Worm (Caenorhabditis elegans) whole organism, L1 larva: ENCODE measurements around the gene glrx-22.
A peak's percentile ranks its signal among the peaks of the same experiment; 100 is the strongest.

Source experiments
- C04F5.9 ChIP-seq: sonication (generic microtip); optimal IDR thresholded peaks from 2 replicates; lab custom pipeline; 2016; ENCODE audit warnings: missing genetic modification characterization, missing compliant biosample characterization
- C34B4.2 ChIP-seq: sonication (generic microtip); optimal IDR thresholded peaks from 2 replicates; lab custom pipeline; 2017; ENCODE audit warnings: mild to moderate bottlenecking, missing genetic modification characterization, missing compliant biosample characterization
- blmp-1 ChIP-seq: fragments of 150-350 bp; optimal IDR thresholded peaks from 2 replicates; lab custom pipeline; 2014; ENCODE audit warnings: missing biosample characterization, missing genetic modification characterization
- ceh-90 ChIP-seq: sonication (generic microtip); optimal IDR thresholded peaks from 2 replicates; lab custom pipeline; 2016; ENCODE audit warnings: missing genetic modification characterization, missing compliant biosample characterization
- dpl-1 ChIP-seq, 3 experiments: fragments of 150-350 bp in 2 of 3; sonication (generic microtip) in 1 of 3; optimal IDR thresholded peaks; 2 replicates each; lab custom pipeline; 2014 to 2017; ENCODE audit warnings: missing biosample characterization in 3 of 3, missing genetic modification characterization in 3 of 3, missing genetic modification reagents in 3 of 3
- dsc-1 ChIP-seq: sonication (generic microtip); optimal IDR thresholded peaks from 2 replicates; lab custom pipeline; 2016; ENCODE audit warnings: mild to moderate bottlenecking, missing genetic modification characterization, missing compliant biosample characterization
- efl-1 ChIP-seq, 4 experiments: fragments of 150-350 bp; optimal IDR thresholded peaks in 3 of 4; peaks in 1 of 4; 1 replicate in 1 of 4; 2 replicates in 3 of 4; lab custom pipeline; 2014; ENCODE audit warnings: missing biosample characterization in 2 of 4, missing genetic modification characterization in 2 of 4, missing genetic modification reagents in 2 of 4
- egl-27 ChIP-seq, 2 experiments: fragments of 150-350 bp in 1 of 2; sonication (generic microtip); optimal IDR thresholded peaks; 3 replicates each; lab custom pipeline; 2017 to 2018; ENCODE audit warnings: missing biosample characterization in 2 of 2, missing genetic modification characterization in 2 of 2, missing genetic modification reagents in 2 of 2
- elt-2 ChIP-seq: sonication (generic microtip); optimal IDR thresholded peaks from 2 replicates; lab custom pipeline; 2016; ENCODE audit warnings: missing genetic modification characterization, mild to moderate bottlenecking, inconsistent platforms, missing compliant biosample characterization, missing genetic modification reagents
- fkh-8 ChIP-seq: sonication (generic microtip); optimal IDR thresholded peaks from 2 replicates; lab custom pipeline; 2016; ENCODE audit warnings: mild to moderate bottlenecking, missing genetic modification characterization, missing compliant biosample characterization
- grh-1 ChIP-seq: fragments of 200-800 bp; sonication (Bioruptor generic); IDR thresholded peaks from 2 replicates; pipeline ENCODE4 v1.3.6; 2022; ENCODE audit warnings: missing genetic modification reagents, missing genetic modification characterization, missing compliant biosample characterization
- hlh-4 ChIP-seq: sonication (generic microtip); optimal IDR thresholded peaks from 2 replicates; lab custom pipeline; 2016; ENCODE audit warnings: mild to moderate bottlenecking, missing genetic modification characterization, missing compliant biosample characterization
- jun-1 ChIP-seq: fragments of 150-350 bp; optimal IDR thresholded peaks from 2 replicates; lab custom pipeline; 2014; ENCODE audit warnings: missing biosample characterization, missing genetic modification reagents, missing genetic modification characterization
- lin-15B ChIP-seq: fragments of 150-350 bp; sonication (generic microtip); optimal IDR thresholded peaks from 3 replicates; lab custom pipeline; 2014; ENCODE audit warnings: missing biosample characterization, missing genetic modification characterization
- lin-35 ChIP-seq, 2 experiments: fragments of 150-350 bp; optimal IDR thresholded peaks; 2 replicates each; lab custom pipeline; 2014; ENCODE audit warnings: missing biosample characterization in 2 of 2, missing genetic modification characterization in 2 of 2, missing genetic modification reagents in 2 of 2
- lsy-2 ChIP-seq, 2 experiments: fragments of 150-350 bp; optimal IDR thresholded peaks; 2 replicates each; lab custom pipeline; 2014; ENCODE audit warnings: missing biosample characterization in 2 of 2, missing genetic modification characterization in 2 of 2
- nhr-19 ChIP-seq: fragments of 200-800 bp; sonication (Bioruptor generic); conservative IDR thresholded peaks from 2 replicates; pipeline ENCODE4 v1.3.6; 2022; ENCODE audit warnings: missing genetic modification characterization, missing compliant biosample characterization
- nhr-20 ChIP-seq: sonication (generic microtip); optimal IDR thresholded peaks from 2 replicates; lab custom pipeline; 2016; ENCODE audit warnings: mild to moderate bottlenecking, missing genetic modification characterization, missing compliant biosample characterization
- nhr-71 ChIP-seq: sonication (generic microtip); optimal IDR thresholded peaks from 2 replicates; lab custom pipeline; 2016; ENCODE audit warnings: mild to moderate bottlenecking, missing genetic modification characterization, moderate library complexity, missing compliant biosample characterization
- nhr-76 ChIP-seq: sonication (generic microtip); optimal IDR thresholded peaks from 2 replicates; lab custom pipeline; 2017; ENCODE audit warnings: missing biosample characterization, missing genetic modification characterization
- nhr-85 ChIP-seq: sonication (generic microtip); peaks from one replicate; lab custom pipeline; 2016; ENCODE audit warnings: missing genetic modification characterization, inconsistent platforms, missing compliant biosample characterization
- pax-3 ChIP-seq: fragments of 200-800 bp; sonication (Bioruptor generic); optimal IDR thresholded peaks from 2 replicates; lab custom pipeline; 2018; ENCODE audit warnings: mild to moderate bottlenecking, missing genetic modification characterization, moderate library complexity, missing compliant biosample characterization
- pqm-1 ChIP-seq: sonication (generic microtip); optimal IDR thresholded peaks from 3 replicates; lab custom pipeline; 2017; ENCODE audit warnings: missing biosample characterization, missing genetic modification characterization
- tlp-1 ChIP-seq: fragments of 150-350 bp; optimal IDR thresholded peaks from 2 replicates; lab custom pipeline; 2014; ENCODE audit warnings: missing biosample characterization, missing genetic modification characterization
- unc-62 ChIP-seq: fragments of 150-350 bp; optimal IDR thresholded peaks from 2 replicates; lab custom pipeline; 2014; ENCODE audit warnings: missing biosample characterization, missing genetic modification reagents, missing genetic modification characterization

glrx-22 gene

DNA sequence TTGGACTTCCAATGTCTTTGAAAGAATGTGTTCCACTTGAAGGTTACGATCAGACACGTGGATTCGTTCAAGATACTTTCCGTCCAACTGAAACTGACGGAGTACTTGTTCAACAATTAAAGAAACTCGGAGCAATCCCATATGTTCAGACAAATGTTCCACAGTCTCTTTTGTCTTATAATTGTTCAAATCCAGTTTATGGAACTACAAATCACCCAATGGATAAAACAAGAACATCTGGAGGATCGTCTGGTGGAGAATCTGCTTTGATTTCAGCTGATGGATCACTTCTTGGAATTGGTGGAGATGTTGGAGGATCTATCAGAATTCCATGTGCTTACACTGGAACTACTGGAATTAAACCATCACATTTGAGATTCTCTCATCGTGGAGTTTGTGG is 47.9 kb downstream of the glrx-22 start:
- TF ChIP-seq efl-1 (optimal IDR thresholded peaks at IDR 0.05; lab: Kevin White, UChicago) (no peak), efl-1 (GFP tag; optimal IDR thresholded peaks at IDR 0.05 in 1 of 2; lab: Kevin White, UChicago) (peak in 1 of 2 experiments; percentile 14), lin-15B (tag; lab: Kevin White, UChicago) (no peak), blmp-1 (tag; lab: Kevin White, UChicago) (no peak), pqm-1 (no peak), nhr-85 (tag; lab: Kevin White, UChicago) (no peak)

DNA sequence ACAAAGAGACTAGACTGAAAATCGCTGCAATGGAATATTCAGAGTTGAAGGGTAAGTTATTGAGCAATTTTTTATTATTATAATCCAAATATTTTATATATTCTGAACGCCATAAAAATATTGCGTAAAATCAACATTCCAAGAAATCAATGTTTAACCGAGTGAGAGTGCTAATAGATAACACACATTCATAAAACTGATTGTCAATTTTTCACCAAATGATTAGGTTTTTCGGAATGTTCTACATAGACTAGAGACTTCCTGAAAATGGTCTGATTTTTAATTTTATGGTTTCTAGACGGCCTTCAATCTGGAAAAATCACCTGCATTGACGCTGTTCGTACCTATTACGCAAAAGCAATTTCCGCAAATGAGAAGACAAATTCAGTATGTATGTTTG is 48.3 kb downstream of the glrx-22 start:
- TF ChIP-seq elt-2 (peak; percentile 37), ceh-90 (tag; lab: Kevin White, UChicago) (no peak)

DNA sequence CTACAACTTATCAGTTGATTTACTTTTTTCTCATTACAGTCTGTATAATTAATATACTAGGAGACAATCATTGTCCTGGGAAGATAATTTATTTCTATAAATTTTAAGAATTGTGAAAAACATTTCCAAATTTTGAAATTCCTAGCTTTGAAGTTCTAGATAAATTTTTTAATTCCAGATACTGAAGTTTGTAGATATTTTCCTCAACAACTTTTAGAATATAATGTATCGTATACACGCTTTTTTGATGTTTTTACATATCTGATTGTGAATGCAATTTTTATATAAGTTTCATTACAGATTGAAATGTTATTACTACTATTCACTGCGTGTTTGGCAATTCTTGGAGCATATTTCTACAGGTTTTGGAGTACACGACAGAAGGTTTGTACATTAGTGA is 48.9 kb downstream of the glrx-22 start, which contains the start of gene faah-2:
TSS of gene faah-2 (plus strand) at position 301 of the 400 bp plus-strand sequence.
- TF ChIP-seq grh-1 (GFP tag; lab: Robert Waterston, UW) (no peak), fkh-8 (no peak), tlp-1 (tag; lab: Kevin White, UChicago) (no peak), pax-3 (no peak), egl-27 (tag; optimal IDR thresholded peaks at IDR 0.05; lab: Kevin White, UChicago) (no peak), efl-1 (optimal IDR thresholded peaks at IDR 0.05; lab: Kevin White, UChicago) (no peak), efl-1 (GFP tag; optimal IDR thresholded peaks at IDR 0.05 in 1 of 2; lab: Kevin White, UChicago) (no peak), C04F5.9 (no peak), unc-62 (GFP tag; lab: Kevin White, UChicago) (no peak), nhr-71 (no peak)
- TF ChIP-seq, all 84 proteins: peak for 0

DNA sequence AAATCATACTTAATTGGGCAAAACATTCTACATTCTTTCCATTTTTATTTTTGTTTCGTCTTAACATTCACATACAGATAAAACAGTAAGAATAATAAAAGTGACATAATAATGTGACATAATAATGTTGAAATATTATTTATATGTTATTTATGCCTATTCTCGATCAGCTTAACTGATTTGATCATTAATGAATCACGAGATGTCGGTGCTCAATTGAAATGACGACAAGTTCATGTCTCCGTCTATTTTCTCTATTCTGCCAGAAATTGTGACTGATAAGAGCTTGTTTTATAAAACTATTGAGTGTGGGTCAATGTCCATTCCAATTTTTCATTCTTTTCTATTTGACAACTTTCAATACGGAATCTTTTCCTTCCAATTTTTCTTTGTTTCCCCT is 49.3 kb downstream of the glrx-22 start:
- TF ChIP-seq nhr-71 (peak; percentile 32), nhr-20 (peak; percentile 24), nhr-19 (peak; percentile 10; the same call in 1 of the 2 replicates), lsy-2 (tag; optimal IDR thresholded peaks at IDR 0.05; lab: Kevin White, UChicago) (peak in 1 of 2 experiments; percentile 3), hlh-4 (no peak), jun-1 (tag; lab: Kevin White, UChicago) (peak; percentile 24), dsc-1 (peak; percentile 18), nhr-76 (tag; lab: Kevin White, UChicago) (no peak), C34B4.2 (tag; lab: Kevin White, UChicago) (no peak), dpl-1 (GFP tag; optimal IDR thresholded peaks at IDR 0.05; lab: Kevin White, UChicago) (no peak), elt-2 (peak; percentile 83), lin-35 (GFP tag; optimal IDR thresholded peaks at IDR 0.05; lab: Kevin White, UChicago) (peak in 1 of 2 experiments; percentile 35)
- TF ChIP-seq, all 84 proteins: peak for 8
